Fruit fly (Drosophila melanogaster): Measurements from ENCODE around the gene Acat1.

Gene Acat1

dm6 chrX:7888386-7889024 is at the start of gene Acat1 (continued):
- TF ChIP-seq Sox102F (GFP tag; optimal IDR thresholded peaks at IDR 0.05) (peak; percentile 83), Hr38 (GFP tag; optimal IDR thresholded peaks at IDR 0.05) (no peak), CG10669 (GFP tag; optimal IDR thresholded peaks at IDR 0.05) (peak; percentile 71), Ets96B (tag; optimal IDR thresholded peaks at IDR 0.05) (peak; percentile 60), salr (GFP tag; optimal IDR thresholded peaks at IDR 0.05) (peak in 1 of 2 experiments; percentile 49), CG3032 (tag; optimal IDR thresholded peaks at IDR 0.05) (no peak), pdm3 (GFP tag; optimal IDR thresholded peaks at IDR 0.05) (peak; percentile 86), CG6808 (GFP tag; optimal IDR thresholded peaks at IDR 0.05) (peak; percentile 23), vri (GFP tag; optimal IDR thresholded peaks at IDR 0.05) (peak; percentile 94)

- no peak for TF ChIP-seq CG9139 (GFP tag; optimal IDR thresholded peaks at IDR 0.05)
- TF ChIP-seq Smox (GFP tag; optimal IDR thresholded peaks at IDR 0.05): peak; percentile 82
- TF ChIP-seq OdsH (GFP tag; optimal IDR thresholded peaks at IDR 0.05): peak; percentile 80
- peak; percentile 91 for TF ChIP-seq topi (GFP tag; optimal IDR thresholded peaks at IDR 0.05)
- TF ChIP-seq Gug (GFP tag; IDR thresholded peaks at IDR 0.05): peak; percentile 74
- peak; percentile 61 for TF ChIP-seq Blimp-1 (GFP tag; optimal IDR thresholded peaks at IDR 0.05)
- peak; percentile 81 for TF ChIP-seq Sox102F (GFP tag; optimal IDR thresholded peaks at IDR 0.05)
- TF ChIP-seq svp (GFP tag): peak; percentile 95
- TF ChIP-seq spab (GFP tag; optimal IDR thresholded peaks at IDR 0.05): peak; percentile 72
- peak; percentile 80 for TF ChIP-seq Sox15 (GFP tag; optimal IDR thresholded peaks at IDR 0.05)
- peak; percentile 22 to 83 for TF ChIP-seq salr (GFP tag; optimal IDR thresholded peaks at IDR 0.05)
- no peak for TF ChIP-seq fkh (GFP tag; optimal IDR thresholded peaks at IDR 0.05)
- peak; percentile 64 to 75 for TF ChIP-seq ss (GFP tag; optimal IDR thresholded peaks at IDR 0.05)
- peak; percentile 83 for TF ChIP-seq Ets21C (GFP tag; optimal IDR thresholded peaks at IDR 0.05)
- TF ChIP-seq net (GFP tag; optimal IDR thresholded peaks at IDR 0.05): peak; percentile 81
- peak; percentile 87 for TF ChIP-seq dac (GFP tag; optimal IDR thresholded peaks at IDR 0.05)
- TF ChIP-seq CG8632 (GFP tag; optimal IDR thresholded peaks at IDR 0.05): peak; percentile 80
- TF ChIP-seq pdm3 (GFP tag; optimal IDR thresholded peaks at IDR 0.05): peak; percentile 86
- peak; percentile 78 for TF ChIP-seq acj6 (GFP tag; optimal IDR thresholded peaks at IDR 0.05)
- peak; percentile 26 for TF ChIP-seq CG6854 (GFP tag; optimal IDR thresholded peaks at IDR 0.05)
- TF ChIP-seq CG4318 (GFP tag; optimal IDR thresholded peaks at IDR 0.05): peak; percentile 92
- peak; percentile 85 for TF ChIP-seq cyc (GFP tag; optimal IDR thresholded peaks at IDR 0.05)
- TF ChIP-seq lz (GFP tag; optimal IDR thresholded peaks at IDR 0.05): peak; percentile 91
- peak; percentile 67 for TF ChIP-seq CG16779 (tag; optimal IDR thresholded peaks at IDR 0.05)
- peak; percentile 42 for TF ChIP-seq fd85E (GFP tag; optimal IDR thresholded peaks at IDR 0.05)
- peak; percentile 84 for TF ChIP-seq Eip75B (GFP tag; optimal IDR thresholded peaks at IDR 0.05)
- TF ChIP-seq CG7368 (GFP tag; optimal IDR thresholded peaks at IDR 0.05): peak; percentile 67
- TF ChIP-seq CG32006 (GFP tag; optimal IDR thresholded peaks at IDR 0.05): peak; percentile 96
- TF ChIP-seq Met (GFP tag; optimal IDR thresholded peaks at IDR 0.05): peak; percentile 89
- peak; percentile 62 for TF ChIP-seq Ets96B (tag; optimal IDR thresholded peaks at IDR 0.05)
- peak; percentile 2 for TF ChIP-seq Hr38 (GFP tag; optimal IDR thresholded peaks at IDR 0.05)
- TF ChIP-seq CG11902 (GFP tag; optimal IDR thresholded peaks at IDR 0.05): peak; percentile 64
- TF ChIP-seq vri (GFP tag; optimal IDR thresholded peaks at IDR 0.05): peak; percentile 39
- peak; percentile 79 for TF ChIP-seq CG3919 (GFP tag; optimal IDR thresholded peaks at IDR 0.05)
- TF ChIP-seq CG8319 (GFP tag; optimal IDR thresholded peaks at IDR 0.05): peak; percentile 62
- TF ChIP-seq Hr4 (GFP tag; optimal IDR thresholded peaks at IDR 0.05): peak; percentile 88
- TF ChIP-seq CG15336 (GFP tag; IDR thresholded peaks at IDR 0.05): peak; percentile 85
- peak; percentile 56 for TF ChIP-seq dsx (GFP tag; optimal IDR thresholded peaks at IDR 0.05; ENCODE audit: poor library complexity, severe bottlenecking)
- TF ChIP-seq CG6792 (GFP tag; optimal IDR thresholded peaks at IDR 0.05): peak; percentile 87
- peak; percentile 57 for TF ChIP-seq CG1621 (tag; optimal IDR thresholded peaks at IDR 0.05)
- peak; percentile 88 for TF ChIP-seq Sox14 (GFP tag; optimal IDR thresholded peaks at IDR 0.05)
- peak; percentile 79 for TF ChIP-seq CG10669 (GFP tag; optimal IDR thresholded peaks at IDR 0.05)
- peak; percentile 70 for TF ChIP-seq CG3032 (tag; optimal IDR thresholded peaks at IDR 0.05)
- peak; percentile 85 for TF ChIP-seq CG10631 (GFP tag; optimal IDR thresholded peaks at IDR 0.05)
These were observed 49.2 kb upstream of the Acat1 start for dm6 chrX:7937588-7938481.

All from whole organism, prepupa.